Worm (Caenorhabditis elegans) whole organism, mixed stage, embryonic: ENCODE results near the gene ZC239.4.
"Not testable (repeated sequence)": the region's sequence is repeated elsewhere in the genome, so short reads cannot be mapped to it uniquely, and the experiment has no call there.

ENCODE experiments used
- M03D4.4 ChIP-seq: sonication (generic microtip); optimal IDR thresholded peaks from 2 replicates; lab custom pipeline; 2017; ENCODE audit warnings: mild to moderate bottlenecking, missing genetic modification characterization, missing compliant biosample characterization
- bed-3 ChIP-seq: fragments of 200-800 bp; sonication (Bioruptor generic); optimal IDR thresholded peaks from 3 replicates; lab custom pipeline; 2018; ENCODE audit warnings: mild to moderate bottlenecking, missing genetic modification characterization, moderate library complexity, missing compliant biosample characterization
- blmp-1 ChIP-seq: fragments of 150-350 bp; optimal IDR thresholded peaks from 2 replicates; lab custom pipeline; 2014; ENCODE audit warnings: missing biosample characterization, missing genetic modification characterization
- ceh-39 ChIP-seq: fragments of 150-350 bp; optimal IDR thresholded peaks from 2 replicates; lab custom pipeline; 2014; ENCODE audit warnings: missing biosample characterization, missing genetic modification characterization
- ceh-43 ChIP-seq: fragments of 200-800 bp; sonication (Bioruptor generic); optimal IDR thresholded peaks from 2 replicates; lab custom pipeline; 2018; ENCODE audit warnings: mild to moderate bottlenecking, missing genetic modification characterization, moderate library complexity, missing compliant biosample characterization
- ceh-83 ChIP-seq: fragments of 200-800 bp; sonication (Bioruptor generic); optimal IDR thresholded peaks from 2 replicates; lab custom pipeline; 2018; ENCODE audit warnings: mild to moderate bottlenecking, missing genetic modification characterization, missing compliant biosample characterization
- ces-1 ChIP-seq: fragments of 150-350 bp; optimal IDR thresholded peaks from 2 replicates; lab custom pipeline; 2014; ENCODE audit warnings: missing biosample characterization, missing genetic modification reagents, missing genetic modification characterization
- cnd-1 ChIP-seq: fragments of 200-800 bp; sonication (Bioruptor generic); optimal IDR thresholded peaks from 2 replicates; lab custom pipeline; 2018; ENCODE audit warnings: mild to moderate bottlenecking, missing genetic modification characterization, missing compliant biosample characterization
- drap-1 ChIP-seq: fragments of 200-800 bp; sonication (Bioruptor generic); optimal IDR thresholded peaks from 3 replicates; lab custom pipeline; 2018; ENCODE audit warnings: mild to moderate bottlenecking, missing genetic modification characterization, missing compliant biosample characterization
- elt-3 ChIP-seq: fragments of 150-350 bp; optimal IDR thresholded peaks from 2 replicates; lab custom pipeline; 2014; ENCODE audit warnings: missing biosample characterization, missing genetic modification characterization
- flh-1 ChIP-seq: fragments of 200-800 bp; sonication (Bioruptor generic); optimal IDR thresholded peaks from 2 replicates; lab custom pipeline; 2018; ENCODE audit warnings: mild to moderate bottlenecking, missing genetic modification characterization, moderate library complexity, missing compliant biosample characterization
- ham-2 ChIP-seq: fragments of 200-800 bp; sonication (Bioruptor generic); optimal IDR thresholded peaks from 2 replicates; lab custom pipeline; 2018; ENCODE audit warnings: mild to moderate bottlenecking, missing genetic modification characterization, missing compliant biosample characterization
- hlh-1 ChIP-seq: fragments of 150-350 bp; optimal IDR thresholded peaks from 2 replicates; lab custom pipeline; 2014; ENCODE audit warnings: missing biosample characterization, missing genetic modification reagents, missing genetic modification characterization
- lin-13 ChIP-seq: fragments of 150-350 bp; optimal IDR thresholded peaks from 2 replicates; lab custom pipeline; 2014; ENCODE audit warnings: missing biosample characterization, missing genetic modification characterization
- lin-32 ChIP-seq: fragments of 200-800 bp; sonication (Bioruptor generic); optimal IDR thresholded peaks from 2 replicates; lab custom pipeline; 2018; ENCODE audit warnings: mild to moderate bottlenecking, missing genetic modification characterization, missing compliant biosample characterization
- lsy-2 ChIP-seq: fragments of 150-350 bp; optimal IDR thresholded peaks from 2 replicates; lab custom pipeline; 2014; ENCODE audit warnings: missing biosample characterization, missing genetic modification characterization
- mab-5 ChIP-seq: fragments of 150-350 bp; optimal IDR thresholded peaks from 2 replicates; lab custom pipeline; 2014; ENCODE audit warnings: missing biosample characterization, missing genetic modification characterization
- mep-1 ChIP-seq: fragments of 150-350 bp; optimal IDR thresholded peaks from 2 replicates; lab custom pipeline; 2017; ENCODE audit warnings: missing biosample characterization, missing genetic modification reagents, missing genetic modification characterization, inconsistent platforms
- nhr-12 ChIP-seq: fragments of 150-350 bp; optimal IDR thresholded peaks from 2 replicates; lab custom pipeline; 2014; ENCODE audit warnings: missing biosample characterization, missing genetic modification characterization
- nhr-2 ChIP-seq: fragments of 150-350 bp; optimal IDR thresholded peaks from 2 replicates; lab custom pipeline; 2014; ENCODE audit warnings: missing biosample characterization, missing genetic modification characterization
- nhr-237 ChIP-seq: fragments of 150-350 bp; optimal IDR thresholded peaks from 2 replicates; lab custom pipeline; 2014; ENCODE audit warnings: missing biosample characterization, missing genetic modification characterization
- nhr-28 ChIP-seq: fragments of 150-350 bp; optimal IDR thresholded peaks from 2 replicates; lab custom pipeline; 2014; ENCODE audit warnings: missing biosample characterization, missing genetic modification characterization
- nhr-76 ChIP-seq: sonication (generic microtip); optimal IDR thresholded peaks from 2 replicates; lab custom pipeline; 2017; ENCODE audit warnings: missing biosample characterization, missing genetic modification characterization
- pha-4 ChIP-seq: fragments of 150-350 bp; optimal IDR thresholded peaks from 2 replicates; lab custom pipeline; 2018; ENCODE audit warnings: missing biosample characterization, missing genetic modification reagents, missing genetic modification characterization
- snpc-4 ChIP-seq: fragments of 150-350 bp; optimal IDR thresholded peaks from 2 replicates; lab custom pipeline; 2014; ENCODE audit warnings: missing biosample characterization, missing genetic modification characterization
- sptf-1 ChIP-seq: sonication (generic microtip); optimal IDR thresholded peaks from 2 replicates; lab custom pipeline; 2017; ENCODE audit warnings: mild to moderate bottlenecking, missing genetic modification characterization, moderate library complexity, missing compliant biosample characterization
- tbx-8 ChIP-seq: fragments of 200-800 bp; sonication (Bioruptor generic); optimal IDR thresholded peaks from 2 replicates; lab custom pipeline; 2018; ENCODE audit warnings: mild to moderate bottlenecking, missing genetic modification characterization, moderate library complexity, missing compliant biosample characterization
- unc-39 ChIP-seq: fragments of 150-350 bp; optimal IDR thresholded peaks from 2 replicates; lab custom pipeline; 2014; ENCODE audit warnings: missing biosample characterization, missing genetic modification characterization
- unc-62 ChIP-seq: fragments of 150-350 bp; optimal IDR thresholded peaks from 2 replicates; lab custom pipeline; 2014; ENCODE audit warnings: missing biosample characterization, missing genetic modification reagents, missing genetic modification characterization
- zip-8 ChIP-seq: fragments of 150-350 bp; optimal IDR thresholded peaks from 2 replicates; lab custom pipeline; 2014; ENCODE audit warnings: missing biosample characterization, missing genetic modification characterization
- ztf-11 ChIP-seq: fragments of 150-350 bp; optimal IDR thresholded peaks from 2 replicates; lab custom pipeline; 2014; ENCODE audit warnings: missing biosample characterization, missing genetic modification characterization

The ZC239.4 gene

DNA sequence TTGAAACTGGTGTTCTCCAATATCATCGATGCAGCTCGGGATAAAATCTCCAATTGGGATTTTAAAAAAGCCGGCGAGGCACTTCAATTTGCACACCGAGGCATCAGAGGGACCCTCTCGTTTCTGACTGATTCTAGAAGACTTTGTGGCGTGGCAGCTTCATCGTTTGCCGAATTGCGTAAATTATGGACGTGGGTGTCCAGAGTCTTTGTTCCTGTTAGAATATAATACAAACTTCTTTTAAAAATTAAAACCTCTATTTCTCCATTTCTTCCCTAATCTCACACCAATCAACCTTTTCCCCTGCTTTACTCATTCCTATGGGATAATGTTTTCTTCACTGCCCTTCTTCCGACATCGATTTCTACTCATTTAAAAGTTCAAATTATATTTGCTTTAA lies 3.6 kb upstream of the ZC239.4 start, which contains the start of gene ZC239.5:
Gene ZC239.5 (plus strand): TSS at position 301 of the 400 bp plus-strand sequence.
- TF ChIP-seq snpc-4 (tag; lab: Kevin White, UChicago) = no peak
- no peak for TF ChIP-seq lsy-2
- no peak for TF ChIP-seq ham-2 (GFP tag; lab: Kevin White, UChicago)
- no peak for TF ChIP-seq flh-1
- TF ChIP-seq zip-8 (tag; lab: Kevin White, UChicago) = no peak
- no peak for TF ChIP-seq M03D4.4
- TF ChIP-seq cnd-1 (tag; lab: Kevin White, UChicago) = no peak
- TF ChIP-seq, all 35 proteins: peak for 0

- not testable (repeated sequence) for TF ChIP-seq cnd-1 (tag; lab: Kevin White, UChicago); ztf-11 (tag; lab: Kevin White, UChicago); M03D4.4
Measured at ce11 chrII:3215762-3216161, 1.8 kb downstream of the ZC239.4 start, which contains the start of gene ZC239.3. ZC239.3 (plus strand) TSS chrII:3216062.

- TF ChIP-seq tbx-8 (GFP tag; lab: Kevin White, UChicago) (no peak), ceh-43 (GFP tag; lab: Kevin White, UChicago) (no peak), nhr-237 (no peak), ces-1 (GFP tag; lab: Kevin White, UChicago) (no peak), pha-4 (tag; lab: Kevin White, UChicago) (no peak), ceh-39 (tag; lab: Kevin White, UChicago) (no peak), unc-62 (GFP tag; lab: Kevin White, UChicago) (no peak), bed-3 (no peak), nhr-2 (no peak), lin-32 (GFP tag; lab: Kevin White, UChicago) (no peak), mep-1 (no peak), nhr-12 (tag; lab: Kevin White, UChicago) (no peak), blmp-1 (no peak), nhr-76 (no peak), hlh-1 (tag; lab: Kevin White, UChicago) (no peak), drap-1 (GFP tag; lab: Kevin White, UChicago) (no peak), unc-39 (no peak), lin-13 (tag; lab: Kevin White, UChicago) (no peak), sptf-1 (no peak), ceh-83 (no peak)
Measured at ce11 chrII:3220723-3221122, 6.7 kb downstream of the ZC239.4 start, which contains the start of gene ZC239.22. ZC239.22 (minus strand) TSS chrII:3220823.

- TF ChIP-seq flh-1 (no peak), nhr-28 (tag; lab: Kevin White, UChicago) (no peak), lin-13 (tag; lab: Kevin White, UChicago) (no peak), elt-3 (no peak), unc-62 (GFP tag; lab: Kevin White, UChicago) (no peak), cnd-1 (tag; lab: Kevin White, UChicago) (no peak), bed-3 (no peak), ham-2 (GFP tag; lab: Kevin White, UChicago) (no peak), M03D4.4 (no peak), lsy-2 (no peak), ceh-43 (GFP tag; lab: Kevin White, UChicago) (no peak), zip-8 (tag; lab: Kevin White, UChicago) (no peak), unc-39 (no peak), nhr-2 (no peak), ceh-83 (no peak), blmp-1 (no peak), tbx-8 (GFP tag; lab: Kevin White, UChicago) (no peak), nhr-237 (no peak)
Measured at ce11 chrII:3221730-3222129, 7.7 kb downstream of the ZC239.4 start, which contains the start of gene ZC239.14. ZC239.14 (minus strand) TSS chrII:3222034.

- TF ChIP-seq bed-3 (no peak), unc-62 (GFP tag; lab: Kevin White, UChicago) (no peak), mab-5 (no peak), ces-1 (GFP tag; lab: Kevin White, UChicago) (no peak), lin-13 (tag; lab: Kevin White, UChicago) (no peak), flh-1 (no peak), lin-32 (GFP tag; lab: Kevin White, UChicago) (no peak), cnd-1 (tag; lab: Kevin White, UChicago) (no peak)
Measured at ce11 chrII:3222686-3223085, 8.7 kb downstream of the ZC239.4 start, which contains the start of gene ZC239.13. ZC239.13 (minus strand) TSS chrII:3222839.

- TF ChIP-seq ham-2 (GFP tag; lab: Kevin White, UChicago) = no peak
- no peak for TF ChIP-seq nhr-28 (tag; lab: Kevin White, UChicago)
- TF ChIP-seq tbx-8 (GFP tag; lab: Kevin White, UChicago) = no peak
- no peak for TF ChIP-seq flh-1
- no peak for TF ChIP-seq nhr-76
- TF ChIP-seq cnd-1 (tag; lab: Kevin White, UChicago) = no peak
- no peak for TF ChIP-seq ceh-43 (GFP tag; lab: Kevin White, UChicago)
Measured at ce11 chrII:3224631-3225030, 10.6 kb downstream of the ZC239.4 start, which contains the start of gene ZC239.15. ZC239.15 (minus strand) TSS chrII:3224731.
